Fruit fly (Drosophila melanogaster) ovary, adult (tissue): ENCODE measurements around the gene Tm1.
A peak's percentile ranks its signal among the peaks of the same experiment; 100 is the strongest.

Experiments
- CG17801 ChIP-seq: fragments of 200-800 bp; optimal IDR thresholded peaks from 2 replicates; lab custom pipeline; 2019; ENCODE audit warnings: missing biosample characterization, mild to moderate bottlenecking, missing genetic modification characterization, moderate library complexity; ENCODE audit not compliant: partially characterized antibody

Tm1 gene

dm6 chr3R:15356645-15357431, 78.8 kb downstream of the Tm1 start, which contains the start of the genes Atg4b and Hibch:
Gene Atg4b, minus strand, starts transcription at chr3R:15356924.
Gene Hibch, plus strand, starts transcription at chr3R:15357229.
- TF ChIP-seq CG17801 (GFP tag; lab: Kevin White, UChicago), result peak; percentile 90
